Fruit fly (Drosophila melanogaster) whole organism, wandering third instar larva: ENCODE data around the gene Cyp1.
A peak's percentile ranks its signal among the peaks of the same experiment; 100 is the strongest.

Source experiments
- Abd-B ChIP-seq: fragments of >200 bp; optimal IDR thresholded peaks from 2 replicates; lab custom pipeline; 2017; ENCODE audit warnings: missing biosample characterization, missing genetic modification characterization
- CG32264 ChIP-seq: fragments of 200-800 bp; sonication (Bioruptor generic); optimal IDR thresholded peaks from 2 replicates; lab custom pipeline; 2016; ENCODE audit warnings: missing biosample characterization, missing genetic modification characterization
- CG9705 ChIP-seq: fragments of 200-800 bp; sonication (Bioruptor generic); optimal IDR thresholded peaks from 2 replicates; lab custom pipeline; 2018; ENCODE audit warnings: missing biosample characterization, mild to moderate bottlenecking, missing genetic modification characterization
- CrebA ChIP-seq: fragments of 200-800 bp; sonication (Bioruptor generic); optimal IDR thresholded peaks from 2 replicates; lab custom pipeline; 2016; ENCODE audit warnings: missing biosample characterization, mild to moderate bottlenecking, missing genetic modification characterization, borderline replicate concordance
- Dfd ChIP-seq: fragments of >200 bp; optimal IDR thresholded peaks from 2 replicates; lab custom pipeline; 2017; ENCODE audit warnings: missing biosample characterization, missing genetic modification characterization
- Dif ChIP-seq: fragments of 200-275, 200-300 bp; sonication (Bioruptor generic); optimal IDR thresholded peaks from 2 replicates; lab custom pipeline; 2018; ENCODE audit warnings: missing biosample characterization, missing genetic modification characterization; ENCODE audit not compliant: partially characterized antibody
- GATAd ChIP-seq: sonication (Bioruptor generic); optimal IDR thresholded peaks from 2 replicates; lab custom pipeline; 2016; ENCODE audit warnings: missing biosample characterization, missing genetic modification characterization
- HLH106 ChIP-seq: fragments of 200-800 bp; optimal IDR thresholded peaks from 3 replicates; lab custom pipeline; 2019; ENCODE audit warnings: missing biosample characterization, mild to moderate bottlenecking, missing genetic modification characterization, moderate library complexity
- Hnf4 ChIP-seq: fragments of 200-800 bp; sonication (Bioruptor generic); optimal IDR thresholded peaks from 2 replicates; lab custom pipeline; 2016; ENCODE audit warnings: missing biosample characterization, mild to moderate bottlenecking, missing genetic modification characterization
- Hr78 ChIP-seq: fragments of >200 bp; optimal IDR thresholded peaks from 2 replicates; lab custom pipeline; 2017; ENCODE audit warnings: missing biosample characterization, missing genetic modification characterization
- Hr83 ChIP-seq: fragments of 200-300 bp; sonication (Bioruptor generic); optimal IDR thresholded peaks from 2 replicates; lab custom pipeline; 2016; ENCODE audit warnings: missing biosample characterization, mild to moderate bottlenecking, missing genetic modification characterization, moderate library complexity; ENCODE audit not compliant: poor library complexity, severe bottlenecking
- Jra ChIP-seq: sonication (Bioruptor generic); optimal IDR thresholded peaks from 2 replicates; lab custom pipeline; 2016; ENCODE audit warnings: missing biosample characterization, missing genetic modification characterization
- Mio ChIP-seq: sonication (Bioruptor generic); optimal IDR thresholded peaks from 2 replicates; lab custom pipeline; 2016; ENCODE audit warnings: missing biosample characterization, missing genetic modification characterization
- Myc ChIP-seq: fragments of >200 bp; optimal IDR thresholded peaks from 2 replicates; lab custom pipeline; 2017
- N ChIP-seq: fragments of >200 bp; optimal IDR thresholded peaks from 2 replicates; lab custom pipeline; 2018; ENCODE audit warnings: missing biosample characterization, missing external identifiers, missing genetic modification characterization
- OdsH ChIP-seq: fragments of 200-800 bp; sonication (Bioruptor generic); optimal IDR thresholded peaks from 2 replicates; lab custom pipeline; 2016; ENCODE audit warnings: missing biosample characterization, mild to moderate bottlenecking, missing genetic modification characterization
- Rel ChIP-seq, 2 experiments: fragments of 200-800 bp; sonication (Bioruptor generic) in 1 of 2; optimal IDR thresholded peaks; 2 replicates in 1 of 2; 3 replicates in 1 of 2; lab custom pipeline; 2016 to 2019; ENCODE audit warnings: mild to moderate bottlenecking in 2 of 2, missing biosample characterization in 2 of 2, missing genetic modification characterization in 2 of 2, moderate library complexity in 1 of 2
- Sp1 ChIP-seq: fragments of 200-800 bp; sonication (Bioruptor generic); optimal IDR thresholded peaks from 3 replicates; lab custom pipeline; 2019; ENCODE audit warnings: missing biosample characterization, mild to moderate bottlenecking, missing genetic modification characterization, moderate library complexity
- Vsx2 ChIP-seq: fragments of 200-300, 225-300 bp; sonication (Bioruptor generic); optimal IDR thresholded peaks from 2 replicates; lab custom pipeline; 2018; ENCODE audit warnings: missing biosample characterization, missing genetic modification characterization; ENCODE audit not compliant: partially characterized antibody
- br ChIP-seq: fragments of 200-800 bp; sonication (Bioruptor generic); optimal IDR thresholded peaks from 2 replicates; lab custom pipeline; 2016; ENCODE audit warnings: missing biosample characterization, missing genetic modification characterization
- brk ChIP-seq: fragments of 200-800 bp; sonication (Bioruptor generic); optimal IDR thresholded peaks from 2 replicates; lab custom pipeline; 2016; ENCODE audit warnings: missing biosample characterization, mild to moderate bottlenecking, missing genetic modification characterization
- dl ChIP-seq, 2 experiments: fragments of 175-275, 200-275 bp in 1 of 2; fragments of 200-275 bp in 1 of 2; sonication (Bioruptor generic); optimal IDR thresholded peaks; lab custom pipeline; 2018; ENCODE audit warnings: mild to moderate bottlenecking in 2 of 2, missing biosample characterization in 2 of 2, missing genetic modification characterization in 2 of 2, moderate library complexity in 2 of 2; ENCODE audit not compliant: partially characterized antibody in 2 of 2, insufficient read depth in 1 of 2
- dmrt93B ChIP-seq: fragments of 200-800 bp; sonication (Bioruptor generic); optimal IDR thresholded peaks from 2 replicates; lab custom pipeline; 2018; ENCODE audit warnings: missing biosample characterization, mild to moderate bottlenecking, missing genetic modification characterization
- dsf ChIP-seq: sonication (Bioruptor generic); optimal IDR thresholded peaks from 2 replicates; lab custom pipeline; 2016; ENCODE audit warnings: missing biosample characterization, missing genetic modification characterization, borderline replicate concordance
- ey ChIP-seq: fragments of 200-800 bp; sonication (Bioruptor generic); optimal IDR thresholded peaks from 2 replicates; lab custom pipeline; 2016; ENCODE audit warnings: missing biosample characterization, missing genetic modification characterization
- foxo ChIP-seq, 2 experiments: fragments of 200-800 bp; sonication (Bioruptor generic); optimal IDR thresholded peaks; 2 replicates in 1 of 2; 3 replicates in 1 of 2; lab custom pipeline; 2016 to 2017; ENCODE audit warnings: missing biosample characterization in 2 of 2, missing genetic modification characterization in 2 of 2
- fru ChIP-seq: fragments of 200-800 bp; sonication (Bioruptor generic); optimal IDR thresholded peaks from 3 replicates; lab custom pipeline; 2016; ENCODE audit warnings: missing biosample characterization, mild to moderate bottlenecking, missing genetic modification characterization
- h ChIP-seq: fragments of 200-800 bp; sonication (Bioruptor generic); optimal IDR thresholded peaks from 3 replicates; lab custom pipeline; 2016; ENCODE audit warnings: missing biosample characterization, mild to moderate bottlenecking, missing genetic modification characterization
- jim ChIP-seq: fragments of 175-275, 200-325 bp; sonication (Bioruptor generic); optimal IDR thresholded peaks from 2 replicates; lab custom pipeline; 2016; ENCODE audit warnings: missing biosample characterization, mild to moderate bottlenecking, missing genetic modification characterization
- lola ChIP-seq: fragments of >200 bp; optimal IDR thresholded peaks from 2 replicates; lab custom pipeline; 2017; ENCODE audit warnings: missing biosample characterization, missing genetic modification characterization
- pan ChIP-seq: fragments of >200 bp; optimal IDR thresholded peaks from 2 replicates; lab custom pipeline; 2017
- psq ChIP-seq: fragments of 200-800 bp; sonication (Bioruptor generic); optimal IDR thresholded peaks from 3 replicates; lab custom pipeline; 2017; ENCODE audit warnings: missing biosample characterization, mild to moderate bottlenecking, missing genetic modification characterization, moderate library complexity
- rgr ChIP-seq: fragments of 200-800 bp; sonication (Bioruptor generic); optimal IDR thresholded peaks from 3 replicates; lab custom pipeline; 2016; ENCODE audit warnings: missing biosample characterization, mild to moderate bottlenecking, missing genetic modification characterization
- sage ChIP-seq: fragments of 200-800 bp; sonication (Bioruptor generic); optimal IDR thresholded peaks from 2 replicates; lab custom pipeline; 2016; ENCODE audit warnings: missing biosample characterization, mild to moderate bottlenecking, missing genetic modification characterization
- sv ChIP-seq: fragments of 200-800 bp; sonication (Bioruptor generic); optimal IDR thresholded peaks from 3 replicates; lab custom pipeline; 2016; ENCODE audit warnings: missing biosample characterization, missing genetic modification characterization
- tai ChIP-seq: sonication (Bioruptor generic); optimal IDR thresholded peaks from 2 replicates; lab custom pipeline; 2016; ENCODE audit warnings: missing biosample characterization, missing genetic modification characterization
- usp ChIP-seq: fragments of >200 bp; optimal IDR thresholded peaks from 2 replicates; lab custom pipeline; 2017; ENCODE audit warnings: missing biosample characterization, missing genetic modification characterization
- woc ChIP-seq: sonication (Bioruptor generic); optimal IDR thresholded peaks from 2 replicates; lab custom pipeline; 2016; ENCODE audit warnings: missing biosample characterization, mild to moderate bottlenecking, missing genetic modification characterization

The Cyp1 gene

DNA sequence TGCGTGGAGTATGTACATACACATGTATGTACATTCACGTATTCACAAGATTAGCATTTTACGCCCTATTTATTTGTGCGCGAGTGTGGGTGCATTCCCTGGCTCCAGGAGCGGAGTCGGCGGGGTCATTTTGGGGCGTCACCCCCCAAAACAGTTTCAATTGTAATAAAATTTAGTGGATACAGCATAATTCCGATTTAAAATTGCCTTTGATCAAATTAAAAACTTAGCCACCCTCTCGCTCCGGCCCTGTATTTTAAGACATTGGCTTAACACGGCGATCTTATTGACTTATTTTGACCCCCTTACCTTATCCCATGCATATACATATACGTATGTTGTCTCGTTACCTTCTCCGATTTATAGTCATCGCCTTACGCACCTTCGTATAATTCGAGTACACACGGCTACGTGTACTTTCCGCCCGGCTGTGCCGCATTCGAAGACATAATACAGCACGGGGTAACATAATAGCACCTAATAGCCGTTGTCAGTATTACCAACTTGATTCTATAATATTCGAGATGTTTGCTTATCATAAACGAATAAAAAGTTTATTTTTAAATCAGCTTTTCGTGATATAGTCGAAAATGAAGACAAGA, 40.7 kb downstream of the Cyp1 start (continued):
- TF ChIP-seq dmrt93B (GFP tag; lab: Kevin White, UChicago): peak; percentile 92

DNA sequence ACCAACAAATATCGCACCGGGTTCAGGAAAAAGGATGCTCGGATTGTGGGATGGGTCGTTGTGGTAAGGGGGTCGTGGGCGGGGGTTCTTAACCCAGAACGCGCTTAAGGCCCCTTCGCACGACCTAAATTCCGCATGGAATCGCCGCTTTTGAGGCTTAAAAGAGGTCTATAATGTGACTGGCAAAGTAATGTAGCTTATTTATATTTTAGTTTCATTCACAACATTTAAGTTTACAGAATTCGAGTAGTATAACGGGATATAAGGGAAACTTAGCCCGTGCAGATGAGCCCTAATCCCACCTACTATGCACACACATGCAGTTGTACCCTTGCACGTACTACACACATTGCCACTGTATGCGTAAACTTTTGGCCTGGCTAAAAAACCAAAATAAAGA, 41.4 kb downstream of the Cyp1 start:
- TF ChIP-seq rgr (GFP tag; lab: Kevin White, UChicago) (peak; percentile 84), brk (GFP tag; lab: Kevin White, UChicago) (peak; percentile 11), CG9705 (GFP tag; lab: Kevin White, UChicago) (peak; percentile 88), usp (GFP tag; lab: Kevin White, UChicago) (no peak), dmrt93B (GFP tag; lab: Kevin White, UChicago) (peak; percentile 71), Vsx2 (GFP tag; lab: Kevin White, UChicago) (peak; percentile 72), pan (lab: Kevin White, UChicago) (no peak), dl (GFP tag; optimal IDR thresholded peaks at IDR 0.05; lab: Kevin White, UChicago; ENCODE audit: insufficient read depth in 1 of 2, partially characterized antibody in 2 of 2) (peak in 1 of 2 experiments; percentile 12), sage (GFP tag; lab: Kevin White, UChicago) (peak; percentile 70), Rel (GFP tag; optimal IDR thresholded peaks at IDR 0.05; lab: Kevin White, UChicago) (peak; percentile 71), Rel (tag; optimal IDR thresholded peaks at IDR 0.05; lab: Kevin White, UChicago) (peak; percentile 76), Jra (no peak), Sp1 (GFP tag; lab: Kevin White, UChicago) (peak; percentile 93), GATAd (no peak), Hr83 (GFP tag; lab: Kevin White, UChicago) (no peak), lola (GFP tag; lab: Kevin White, UChicago) (no peak), HLH106 (tag; lab: Kevin White, UChicago) (peak; percentile 92), Hr78 (GFP tag; lab: Kevin White, UChicago) (no peak), CG32264 (peak; percentile 54), Myc (lab: Kevin White, UChicago) (no peak), jim (GFP tag; lab: Kevin White, UChicago) (no peak), tai (GFP tag; lab: Kevin White, UChicago) (peak; percentile 6), h (GFP tag; lab: Kevin White, UChicago) (peak; percentile 81), fru (peak; percentile 73), br (GFP tag; lab: Kevin White, UChicago) (peak; percentile 86), dsf (GFP tag; lab: Kevin White, UChicago) (no peak), foxo (GFP tag; optimal IDR thresholded peaks at IDR 0.05; lab: Kevin White, UChicago) (peak in 1 of 2 experiments; percentile 79), N (GFP tag; lab: Kevin White, UChicago) (no peak), woc (GFP tag; lab: Kevin White, UChicago) (peak; percentile 27), Abd-B (GFP tag; lab: Kevin White, UChicago) (no peak), psq (GFP tag; lab: Kevin White, UChicago) (peak; percentile 18), sv (GFP tag; lab: Kevin White, UChicago) (no peak), Dif (peak; percentile 28), ey (GFP tag; lab: Kevin White, UChicago) (peak; percentile 81), Hnf4 (GFP tag; lab: Kevin White, UChicago) (peak; percentile 68), OdsH (GFP tag; lab: Kevin White, UChicago) (peak; percentile 83), Dfd (GFP tag; lab: Kevin White, UChicago) (no peak), Mio (GFP tag; lab: Kevin White, UChicago) (no peak), CrebA (GFP tag; lab: Kevin White, UChicago) (no peak)
